Worm (Caenorhabditis elegans) whole organism, midembryonic: ENCODE data around the gene F20G2.6.

Experiments used
- T22C8.4 ChIP-seq: fragments of 200-800 bp; sonication (Bioruptor generic); IDR thresholded peaks from 2 replicates; pipeline ENCODE4 v1.3.6; 2022; ENCODE audit warnings: missing genetic modification characterization, missing compliant biosample characterization
- cog-1 ChIP-seq: sonication (generic microtip); optimal IDR thresholded peaks from 2 replicates; lab custom pipeline; 2016; ENCODE audit warnings: missing genetic modification characterization, missing compliant biosample characterization
- flt-1 ChIP-seq: fragments of 200-800 bp; sonication (Bioruptor generic); IDR thresholded peaks from 2 replicates; pipeline ENCODE4 v1.3.6; 2022; ENCODE audit warnings: missing genetic modification characterization, missing compliant biosample characterization
- klf-2 ChIP-seq: fragments of 200-800 bp; sonication (Bioruptor generic); conservative IDR thresholded peaks from 2 replicates; pipeline ENCODE4 v1.3.6; 2022; ENCODE audit warnings: missing genetic modification reagents, missing genetic modification characterization, missing compliant biosample characterization
- med-1 ChIP-seq: sonication (generic microtip); optimal IDR thresholded peaks from 2 replicates; lab custom pipeline; 2017; ENCODE audit warnings: missing genetic modification characterization, mild to moderate bottlenecking, missing compliant biosample characterization, antibody characterized with exemption, missing genetic modification reagents; ENCODE audit not compliant: insufficient read depth
- ref-1 ChIP-seq: fragments of 200-800 bp; sonication (Bioruptor generic); conservative IDR thresholded peaks from 2 replicates; pipeline ENCODE4 v1.3.6; 2022; ENCODE audit warnings: missing genetic modification reagents, missing genetic modification characterization, missing compliant biosample characterization
- tab-1 ChIP-seq: fragments of 200-800 bp; sonication (Bioruptor generic); IDR thresholded peaks from 2 replicates; pipeline ENCODE4 v1.3.6; 2022; ENCODE audit warnings: missing genetic modification characterization, missing compliant biosample characterization
- ztf-23 ChIP-seq: fragments of 200-800 bp; sonication (Bioruptor generic); IDR thresholded peaks from 2 replicates; pipeline ENCODE4 v1.3.6; 2022; ENCODE audit warnings: missing genetic modification reagents, missing genetic modification characterization, missing compliant biosample characterization
- ztf-29 ChIP-seq: fragments of 200-800 bp; sonication (Bioruptor generic); IDR thresholded peaks from 2 replicates; pipeline ENCODE4 v1.3.6; 2022; ENCODE audit warnings: missing genetic modification reagents, missing genetic modification characterization, missing compliant biosample characterization

Gene F20G2.6

DNA sequence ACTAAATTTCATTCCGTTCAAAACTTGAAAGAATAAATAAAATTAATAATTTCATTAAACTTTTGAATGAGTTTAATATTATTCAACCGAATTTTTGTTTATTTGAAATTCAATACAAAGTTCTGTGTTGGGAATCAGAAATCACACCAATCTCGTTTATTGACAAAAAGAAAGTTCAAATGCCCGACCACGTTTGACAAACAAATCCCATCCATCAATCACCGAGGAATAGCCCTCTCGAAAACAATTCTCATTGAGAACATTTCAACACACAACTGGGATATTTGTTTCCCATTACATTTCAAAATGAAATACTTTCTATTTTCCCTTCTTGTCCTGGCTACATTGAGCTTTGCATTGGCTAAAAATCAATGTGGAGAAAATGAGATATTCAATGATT, 15.0 kb downstream of the F20G2.6 start, which contains the start of gene F53C11.9:
TSS of gene F53C11.9 (plus strand) at position 159 of the 400 bp plus-strand sequence.
- no peak for TF ChIP-seq ztf-23 (GFP tag; lab: Robert Waterston, UW)
- TF ChIP-seq flt-1 (GFP tag; lab: Robert Waterston, UW): no peak
- no peak for TF ChIP-seq tab-1 (GFP tag; lab: Robert Waterston, UW)
- TF ChIP-seq ztf-29: no peak
- no peak for TF ChIP-seq ref-1
- no peak for TF ChIP-seq med-1 (GFP tag; lab: Kevin White, UChicago)
- TF ChIP-seq T22C8.4 (GFP tag; lab: Robert Waterston, UW): no peak

DNA sequence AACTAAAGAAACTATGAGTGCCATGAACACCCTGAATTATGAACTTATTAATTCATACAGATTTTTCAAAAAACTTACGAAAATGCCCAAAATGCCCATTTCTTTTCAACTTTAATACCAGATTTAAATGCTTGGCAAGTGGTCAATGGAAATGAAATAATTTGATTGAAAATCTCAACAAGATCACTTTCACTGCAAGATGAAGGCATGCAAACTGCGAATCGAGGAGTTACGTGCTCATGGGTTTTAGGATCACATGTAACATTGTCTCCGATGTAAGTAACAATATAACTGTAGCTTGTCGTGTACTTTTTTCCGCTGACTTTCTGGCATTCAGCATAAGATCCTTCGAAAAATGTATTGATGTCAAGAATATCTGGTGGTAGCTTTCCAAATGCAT, 18.0 kb downstream of the F20G2.6 start:
- TF ChIP-seq med-1 (GFP tag; lab: Kevin White, UChicago) (no peak), tab-1 (GFP tag; lab: Robert Waterston, UW) (no peak), ztf-29 (no peak), ref-1 (no peak), cog-1 (tag; lab: Kevin White, UChicago) (no peak), T22C8.4 (GFP tag; lab: Robert Waterston, UW) (no peak), ztf-23 (GFP tag; lab: Robert Waterston, UW) (no peak), flt-1 (GFP tag; lab: Robert Waterston, UW) (no peak), klf-2 (GFP tag; lab: Robert Waterston, UW) (no peak)

DNA sequence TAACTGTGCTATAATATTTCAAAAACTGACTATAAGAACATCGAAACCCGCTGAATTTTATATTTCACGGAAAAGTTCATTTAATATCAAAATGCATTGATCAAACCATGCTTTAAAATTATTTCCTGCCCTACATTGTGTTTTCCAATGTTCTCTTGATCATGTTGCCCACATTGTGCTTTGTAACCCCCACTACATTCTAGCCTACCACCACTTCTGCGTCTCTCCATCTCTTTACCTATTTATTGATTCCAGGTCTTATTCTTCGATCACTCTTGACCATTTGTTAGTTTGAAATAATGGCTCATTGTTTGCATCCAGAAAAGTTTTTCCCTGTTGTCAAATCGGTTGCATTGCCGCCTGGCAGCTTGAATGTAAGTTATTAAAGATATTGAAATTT, 19.3 kb downstream of the F20G2.6 start, which contains the start of gene decr-1.1:
TSS of gene decr-1.1 (plus strand) at position 210 of the 400 bp plus-strand sequence.
- TF ChIP-seq med-1 (GFP tag; lab: Kevin White, UChicago): no peak
- no peak for TF ChIP-seq ref-1
- TF ChIP-seq T22C8.4 (GFP tag; lab: Robert Waterston, UW): no peak
- TF ChIP-seq ztf-23 (GFP tag; lab: Robert Waterston, UW): no peak
- no peak for TF ChIP-seq klf-2 (GFP tag; lab: Robert Waterston, UW)
- no peak for TF ChIP-seq tab-1 (GFP tag; lab: Robert Waterston, UW)

DNA sequence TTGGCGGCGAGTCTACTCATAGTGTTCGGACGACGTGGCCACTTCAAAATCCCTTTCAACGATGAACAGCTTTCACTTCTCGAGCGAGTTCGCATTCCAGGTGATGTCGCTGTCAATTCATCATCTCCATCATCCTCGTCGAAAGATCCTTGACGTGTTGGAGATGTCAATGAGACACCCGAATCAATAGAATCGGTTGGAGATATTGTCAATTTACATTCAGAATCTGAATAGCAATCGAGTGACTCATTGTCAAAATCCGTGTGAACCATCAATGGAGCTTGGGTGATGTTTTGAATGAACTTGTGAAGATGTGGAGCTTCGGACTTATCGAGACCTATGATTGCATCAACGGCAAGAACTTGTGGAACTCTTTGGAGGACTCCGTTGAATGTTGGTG, 22.9 kb downstream of the F20G2.6 start:
- TF ChIP-seq med-1 (GFP tag; lab: Kevin White, UChicago): no peak
- TF ChIP-seq T22C8.4 (GFP tag; lab: Robert Waterston, UW): no peak

DNA sequence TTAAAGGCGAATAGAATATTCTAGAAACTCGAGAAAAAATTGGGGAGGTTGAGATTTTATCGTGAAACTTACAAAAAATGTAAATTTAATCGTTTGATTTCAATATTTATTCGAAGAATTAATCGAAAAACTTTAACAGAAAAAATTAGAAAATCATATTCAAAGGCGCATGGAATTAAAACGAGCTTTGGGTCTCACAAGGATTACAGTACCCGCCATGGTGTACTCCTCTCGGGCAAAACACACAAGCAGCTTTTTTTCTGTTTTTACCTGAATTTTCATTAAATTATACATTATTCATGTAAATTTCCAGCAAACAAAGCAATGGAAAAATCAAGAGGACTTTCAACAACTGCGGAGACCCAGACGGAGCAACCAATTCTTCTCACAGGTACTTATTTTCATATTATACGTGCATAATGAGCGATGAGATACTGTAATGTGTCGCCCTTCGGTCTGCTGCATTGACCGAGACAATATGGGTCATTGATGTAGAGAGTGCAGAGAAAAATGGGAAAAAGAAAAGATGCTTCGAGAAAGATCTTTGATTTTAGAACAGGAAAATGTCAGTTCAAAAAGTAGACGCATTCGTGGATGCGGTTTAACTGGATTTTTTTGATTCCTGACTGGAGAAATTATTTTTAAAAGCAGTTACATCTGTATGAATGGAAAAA, 24.5 kb downstream of the F20G2.6 start, which contains the start of the genes F53C11.4 and F53C11.5:
TSS of gene F53C11.4 (minus strand) at position 128 of the 674 bp plus-strand sequence.
TSS of gene F53C11.5 (plus strand) at position 325 of the 674 bp plus-strand sequence.
- TF ChIP-seq cog-1 (tag; lab: Kevin White, UChicago): no peak
- TF ChIP-seq ztf-29: no peak
- no peak for TF ChIP-seq ztf-23 (GFP tag; lab: Robert Waterston, UW)
- TF ChIP-seq ref-1: no peak
- no peak for TF ChIP-seq klf-2 (GFP tag; lab: Robert Waterston, UW)
- no peak for TF ChIP-seq med-1 (GFP tag; lab: Kevin White, UChicago)
- no peak for TF ChIP-seq tab-1 (GFP tag; lab: Robert Waterston, UW)

DNA sequence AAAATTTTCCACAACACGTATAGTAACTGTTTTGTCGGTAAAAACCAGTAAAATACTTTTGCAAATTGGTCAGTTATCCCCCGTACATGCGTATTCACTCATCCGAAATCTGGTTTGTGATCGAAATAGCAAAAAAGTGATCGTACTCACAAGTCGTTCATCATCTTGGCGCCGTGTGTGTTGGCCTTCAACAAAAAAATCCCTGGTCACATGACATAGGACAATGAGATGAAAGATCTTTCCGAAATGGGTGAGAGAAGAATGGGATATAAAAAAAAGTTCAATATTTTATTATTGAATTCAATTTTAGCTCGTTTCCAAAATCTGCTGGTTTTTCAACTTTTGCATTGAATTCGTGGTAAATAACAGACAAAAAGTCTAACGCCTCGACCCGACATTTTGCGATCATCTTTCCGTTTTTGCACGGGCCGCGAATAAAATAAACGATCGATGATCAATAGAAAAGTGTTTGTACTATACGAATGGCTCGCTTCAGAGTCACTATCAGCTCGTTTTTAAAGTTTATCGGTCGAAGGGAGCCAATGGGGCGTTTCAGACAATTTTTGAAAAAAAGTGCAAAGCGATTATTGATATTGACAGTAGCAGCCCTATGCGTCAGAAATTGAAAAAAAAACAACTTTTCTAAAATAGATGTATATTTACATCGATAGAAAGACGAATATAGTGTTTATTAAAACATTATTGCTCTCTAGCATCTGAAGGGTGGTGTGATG, 25.2 kb downstream of the F20G2.6 start:
- TF ChIP-seq klf-2 (GFP tag; lab: Robert Waterston, UW) (no peak), T22C8.4 (GFP tag; lab: Robert Waterston, UW) (no peak), med-1 (GFP tag; lab: Kevin White, UChicago) (no peak), ztf-29 (no peak), tab-1 (GFP tag; lab: Robert Waterston, UW) (no peak), cog-1 (tag; lab: Kevin White, UChicago) (no peak), ztf-23 (GFP tag; lab: Robert Waterston, UW) (no peak), ref-1 (no peak), flt-1 (GFP tag; lab: Robert Waterston, UW) (no peak)

DNA sequence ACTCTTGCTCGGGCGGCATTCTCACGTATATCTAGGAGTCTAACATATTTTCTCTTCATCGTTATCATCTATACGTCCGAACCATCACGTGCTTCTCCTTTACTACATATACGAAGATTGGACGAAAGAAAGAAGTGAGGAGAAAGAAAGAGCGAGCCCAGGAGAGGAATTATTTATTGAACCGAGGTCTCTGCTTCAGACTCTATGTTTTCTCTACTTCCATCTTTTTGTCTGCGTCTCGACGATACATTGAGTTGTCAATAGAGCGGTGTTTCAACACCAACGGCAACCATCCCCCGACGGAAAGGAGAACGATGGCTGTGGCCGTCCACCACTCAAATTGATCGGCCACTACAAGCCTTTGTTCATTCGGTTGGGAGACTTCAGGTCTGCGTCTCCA, 26.5 kb downstream of the F20G2.6 start:
- TF ChIP-seq flt-1 (GFP tag; lab: Robert Waterston, UW): peak; percentile 73
- TF ChIP-seq ztf-23 (GFP tag; lab: Robert Waterston, UW): 0 out of 2 replicates have a peak, but pooled peaks have one; percentile 26
- no peak; the same call in 1 of the 2 replicates for TF ChIP-seq ztf-29
- no peak for TF ChIP-seq med-1 (GFP tag; lab: Kevin White, UChicago)
- peak; percentile 55; the same call in 1 of the 2 replicates for TF ChIP-seq T22C8.4 (GFP tag; lab: Robert Waterston, UW)
- TF ChIP-seq cog-1 (tag; lab: Kevin White, UChicago): peak; percentile 82

DNA sequence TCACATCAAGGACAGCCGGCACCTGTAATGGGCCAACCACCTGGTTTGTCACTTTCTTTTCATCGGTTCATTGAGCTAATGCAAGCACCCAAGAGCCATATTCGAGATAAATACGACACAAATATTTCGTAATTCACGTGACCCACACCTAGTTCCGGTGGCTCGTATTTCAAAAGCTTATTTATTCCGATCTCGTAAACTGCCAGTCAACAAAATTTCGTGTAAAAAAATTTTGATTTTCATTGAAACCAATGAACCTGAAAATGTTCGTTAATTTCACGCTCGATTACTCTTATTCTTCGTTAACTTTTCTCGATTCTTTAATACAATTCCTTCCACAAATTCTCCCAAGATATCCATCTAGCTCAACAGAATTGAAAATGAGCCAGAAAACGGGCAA, 27.2 kb downstream of the F20G2.6 start:
- no peak for TF ChIP-seq tab-1 (GFP tag; lab: Robert Waterston, UW)
- no peak for TF ChIP-seq med-1 (GFP tag; lab: Kevin White, UChicago)
- no peak for TF ChIP-seq ztf-29
- no peak for TF ChIP-seq ztf-23 (GFP tag; lab: Robert Waterston, UW)
- TF ChIP-seq flt-1 (GFP tag; lab: Robert Waterston, UW): no peak
- TF ChIP-seq T22C8.4 (GFP tag; lab: Robert Waterston, UW): no peak
- TF ChIP-seq cog-1 (tag; lab: Kevin White, UChicago): no peak
- TF ChIP-seq ref-1: no peak
- no peak for TF ChIP-seq klf-2 (GFP tag; lab: Robert Waterston, UW)

DNA sequence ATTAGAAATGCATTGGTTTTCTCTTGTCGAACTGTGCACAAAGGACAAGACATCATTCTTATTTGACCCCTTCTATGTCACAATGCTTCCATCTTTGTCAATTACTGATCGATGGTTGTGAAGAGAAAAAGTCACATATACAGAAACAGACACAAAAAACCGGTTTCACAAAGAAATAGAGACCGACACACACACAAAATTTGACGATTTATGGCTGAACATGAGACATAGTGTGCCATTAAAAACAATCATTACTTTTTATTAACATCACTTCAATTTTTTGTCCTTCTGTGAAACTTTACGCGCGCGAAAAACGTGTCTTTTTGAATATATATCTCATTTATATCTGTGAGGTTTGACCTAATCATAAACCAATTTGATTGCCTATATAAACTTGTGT, 27.7 kb downstream of the F20G2.6 start:
- TF ChIP-seq ztf-29: no peak
- no peak for TF ChIP-seq flt-1 (GFP tag; lab: Robert Waterston, UW)
- no peak for TF ChIP-seq cog-1 (tag; lab: Kevin White, UChicago)
- no peak for TF ChIP-seq T22C8.4 (GFP tag; lab: Robert Waterston, UW)
- TF ChIP-seq klf-2 (GFP tag; lab: Robert Waterston, UW): no peak
- TF ChIP-seq med-1 (GFP tag; lab: Kevin White, UChicago): no peak
- TF ChIP-seq ztf-23 (GFP tag; lab: Robert Waterston, UW): no peak
- no peak for TF ChIP-seq tab-1 (GFP tag; lab: Robert Waterston, UW)
- TF ChIP-seq ref-1: no peak
